Fruit fly (Drosophila melanogaster): ENCODE measurements around the gene CG15282.
A peak's percentile ranks its signal among the peaks of the same experiment; 100 is the strongest.

CG15282 gene

DNA sequence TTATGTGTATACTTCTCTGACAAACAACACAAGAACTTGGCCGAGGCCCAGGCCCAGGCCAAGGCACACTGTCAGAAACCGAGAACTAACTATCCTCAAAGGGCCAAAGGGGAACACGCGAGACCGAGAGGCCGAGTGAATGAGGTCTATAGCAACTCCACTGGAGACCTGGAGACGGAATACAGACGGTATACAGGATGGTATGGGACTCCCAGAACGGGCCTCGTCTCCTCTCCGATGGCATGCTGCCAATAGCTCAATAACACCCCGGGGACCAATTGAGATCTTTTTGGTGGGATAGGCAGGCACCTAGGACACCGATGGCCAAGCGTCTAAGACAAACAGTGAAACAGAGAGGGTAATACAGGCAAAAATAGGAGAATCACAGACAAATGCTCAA lies 28.7 kb upstream of the CG15282 start:
- no peak for TF ChIP-seq pan (optimal IDR thresholded peaks at IDR 0.05)
- no peak for TF ChIP-seq psq (optimal IDR thresholded peaks at IDR 0.05)
- no peak for TF ChIP-seq CG8478 (optimal IDR thresholded peaks at IDR 0.05)
- no peak for TF ChIP-seq usp (GFP tag; optimal IDR thresholded peaks at IDR 0.05)
- TF ChIP-seq Dll (optimal IDR thresholded peaks at IDR 0.05), result no peak
- no peak for TF ChIP-seq EcR (GFP tag; optimal IDR thresholded peaks at IDR 0.05)

dm6 chr2L:14684966-14685365 lies 27.3 kb upstream of the CG15282 start:
- TF ChIP-seq CG8478 (optimal IDR thresholded peaks at IDR 0.05) (no peak), EcR (GFP tag; optimal IDR thresholded peaks at IDR 0.05) (peak in 1 of 2 experiments; percentile 80)

DNA sequence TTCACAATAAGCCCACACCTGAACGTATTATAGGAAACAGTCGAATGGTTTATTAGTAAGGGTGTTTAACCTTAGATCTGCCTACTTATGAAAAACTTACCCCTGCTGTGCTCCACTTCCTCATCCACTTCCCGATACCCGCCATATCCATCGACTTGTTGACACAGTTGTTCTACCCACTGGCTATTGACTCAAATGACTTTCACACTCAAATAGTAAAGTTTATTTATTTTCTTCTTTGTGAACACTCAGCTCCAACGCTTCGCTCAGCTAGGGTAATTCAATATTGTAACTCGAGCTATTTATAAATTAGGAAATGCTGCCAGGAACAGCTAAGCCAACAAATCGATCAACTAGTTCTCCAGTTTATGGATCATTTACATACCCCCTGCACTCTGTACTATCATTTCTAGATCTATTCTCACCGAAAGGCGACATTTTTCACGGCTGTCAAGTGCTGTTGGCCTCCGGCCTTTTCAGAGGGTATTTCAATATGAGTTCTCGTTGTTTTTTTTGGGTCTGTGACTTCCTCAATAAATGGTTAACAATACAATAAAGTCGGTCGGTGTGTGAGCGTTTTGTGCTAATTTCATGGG lies 26.5 kb upstream of the CG15282 start:
- TF ChIP-seq usp (GFP tag; optimal IDR thresholded peaks at IDR 0.05), result no peak
- no peak for TF ChIP-seq EcR (GFP tag; optimal IDR thresholded peaks at IDR 0.05)
- TF ChIP-seq CG8478 (optimal IDR thresholded peaks at IDR 0.05), result no peak
- no peak for TF ChIP-seq pan (optimal IDR thresholded peaks at IDR 0.05)
- TF ChIP-seq Dll (optimal IDR thresholded peaks at IDR 0.05), result no peak

DNA sequence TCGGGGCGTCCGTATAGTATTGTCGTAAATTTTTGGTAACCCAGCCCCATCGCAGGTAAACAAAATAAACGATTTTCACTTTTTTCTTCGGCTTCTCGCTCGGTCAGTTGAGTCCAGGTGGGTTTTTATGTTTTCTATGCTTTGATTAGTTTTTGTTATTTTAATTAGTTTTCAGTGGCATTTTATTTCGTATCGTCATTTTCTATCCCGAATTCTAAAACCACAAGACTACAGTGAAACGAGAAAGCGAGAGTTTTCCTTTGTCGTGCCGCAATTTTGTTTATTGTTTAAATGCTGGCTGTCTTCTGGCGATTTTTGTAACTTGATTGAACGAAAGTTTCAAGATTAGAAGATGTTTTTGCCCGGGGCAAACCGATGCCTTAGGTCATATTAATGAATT lies 24.9 kb upstream of the CG15282 start:
- no peak for TF ChIP-seq Dll (optimal IDR thresholded peaks at IDR 0.05)
- TF ChIP-seq CG8478 (optimal IDR thresholded peaks at IDR 0.05), result no peak
- TF ChIP-seq pan (optimal IDR thresholded peaks at IDR 0.05), result no peak
- no peak for TF ChIP-seq EcR (GFP tag; optimal IDR thresholded peaks at IDR 0.05)
- no peak for TF ChIP-seq usp (GFP tag; optimal IDR thresholded peaks at IDR 0.05)
- TF ChIP-seq psq (optimal IDR thresholded peaks at IDR 0.05), result no peak

- no peak for TF ChIP-seq psq (optimal IDR thresholded peaks at IDR 0.05)
- TF ChIP-seq usp (GFP tag; optimal IDR thresholded peaks at IDR 0.05), result no peak
- no peak for TF ChIP-seq EcR (GFP tag; optimal IDR thresholded peaks at IDR 0.05)
- no peak for TF ChIP-seq pan (optimal IDR thresholded peaks at IDR 0.05)
- no peak for TF ChIP-seq Dll (optimal IDR thresholded peaks at IDR 0.05)
- TF ChIP-seq CG8478 (optimal IDR thresholded peaks at IDR 0.05), result no peak
These were observed 23.9 kb upstream of the CG15282 start for dm6 chr2L:14688274-14688840.

DNA sequence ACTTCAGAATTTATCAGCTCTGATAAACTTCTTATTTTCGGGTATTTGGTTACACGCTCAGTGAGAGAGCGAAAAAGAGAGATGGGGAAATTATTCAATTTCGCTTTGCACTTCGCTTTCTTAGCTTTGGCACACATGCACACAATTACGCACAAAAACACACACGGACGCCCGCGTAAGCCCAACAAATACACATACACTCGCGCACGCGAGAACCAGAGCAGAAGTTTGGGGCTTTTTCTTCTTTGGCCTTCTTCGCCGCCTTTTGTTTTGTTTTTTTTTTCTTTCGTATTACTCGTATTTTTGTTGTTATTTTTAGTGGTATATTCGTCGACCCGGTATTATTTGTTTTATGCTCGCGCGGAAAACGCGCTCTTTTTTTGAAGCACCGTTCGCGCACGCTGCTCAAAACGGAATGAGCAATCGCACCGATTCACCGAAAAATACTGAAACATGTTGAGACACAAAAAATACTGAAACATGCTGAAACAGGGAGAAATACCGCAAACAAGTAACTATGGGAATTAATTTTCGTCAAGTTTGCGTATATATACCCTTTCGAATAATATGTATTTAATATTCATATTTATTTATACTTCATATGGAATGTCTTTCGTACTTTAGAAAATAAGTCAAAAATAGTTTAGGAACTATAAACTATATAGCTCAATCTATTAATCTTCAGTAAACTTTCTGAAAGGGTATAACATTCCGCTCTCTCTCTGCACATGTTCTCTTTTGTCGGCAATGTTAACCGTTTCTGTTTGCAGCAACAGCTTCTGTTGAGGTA lies 23.2 kb upstream of the CG15282 start, which contains the start of gene osp:
Gene osp, minus strand, starts transcription at position 419 of the 790 bp plus-strand sequence.
- no peak for TF ChIP-seq psq (optimal IDR thresholded peaks at IDR 0.05)
- TF ChIP-seq pan (optimal IDR thresholded peaks at IDR 0.05), result no peak
- no peak for TF ChIP-seq usp (GFP tag; optimal IDR thresholded peaks at IDR 0.05)
- TF ChIP-seq CG8478 (optimal IDR thresholded peaks at IDR 0.05), result no peak
- TF ChIP-seq EcR (GFP tag; optimal IDR thresholded peaks at IDR 0.05), result no peak
- TF ChIP-seq Dll (optimal IDR thresholded peaks at IDR 0.05), result no peak

- no peak for TF ChIP-seq EcR (GFP tag; optimal IDR thresholded peaks at IDR 0.05)
- no peak for TF ChIP-seq usp (GFP tag; optimal IDR thresholded peaks at IDR 0.05)
- no peak for TF ChIP-seq Dll (optimal IDR thresholded peaks at IDR 0.05)
- TF ChIP-seq psq (optimal IDR thresholded peaks at IDR 0.05), result no peak
- no peak for TF ChIP-seq CG8478 (optimal IDR thresholded peaks at IDR 0.05)
- no peak for TF ChIP-seq pan (optimal IDR thresholded peaks at IDR 0.05)
These were observed 22.0 kb upstream of the CG15282 start for dm6 chr2L:14690285-14690684.

DNA sequence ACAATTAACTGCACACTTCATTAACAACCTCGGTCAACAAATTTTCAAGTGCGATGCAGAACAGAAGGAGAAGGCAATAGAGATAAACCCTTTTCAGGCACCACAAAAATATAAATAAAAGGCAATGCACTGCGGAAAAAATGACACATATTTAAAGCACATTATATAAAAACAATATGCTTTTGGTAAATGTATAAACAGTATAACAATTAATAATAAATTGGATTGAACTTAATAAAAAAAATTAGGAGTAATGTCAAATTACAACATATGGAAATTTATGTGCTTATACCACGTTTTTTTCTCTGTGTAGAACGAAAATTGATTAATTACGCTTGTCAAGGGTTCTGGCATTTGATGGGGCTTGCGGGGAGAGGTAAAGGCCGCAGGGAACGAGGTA lies 21.5 kb upstream of the CG15282 start:
- TF ChIP-seq CG8478 (optimal IDR thresholded peaks at IDR 0.05) (no peak), pan (optimal IDR thresholded peaks at IDR 0.05) (no peak), usp (GFP tag; optimal IDR thresholded peaks at IDR 0.05) (no peak), Dll (optimal IDR thresholded peaks at IDR 0.05) (no peak), EcR (GFP tag; optimal IDR thresholded peaks at IDR 0.05) (no peak), psq (optimal IDR thresholded peaks at IDR 0.05) (no peak)

DNA sequence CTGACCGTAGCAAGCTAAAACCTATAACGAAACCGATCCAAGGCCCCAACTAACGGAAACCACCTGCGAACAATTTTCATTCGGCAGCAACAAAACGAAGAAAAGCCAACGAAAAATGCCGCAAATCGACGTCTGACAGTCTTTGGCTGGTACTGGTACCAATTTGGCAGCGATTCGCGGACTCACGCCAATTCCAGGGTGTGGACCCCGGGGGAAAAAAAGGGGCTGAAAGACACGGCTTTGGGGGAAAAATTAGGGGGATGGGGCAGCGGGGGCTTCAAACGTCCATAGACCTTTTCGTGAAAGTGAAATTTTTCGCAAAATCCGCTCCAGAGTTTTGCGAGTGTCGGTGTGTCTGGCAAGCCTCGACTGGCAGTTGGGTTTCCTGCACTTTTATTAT lies 18.7 kb upstream of the CG15282 start:
- no peak for TF ChIP-seq EcR (GFP tag; optimal IDR thresholded peaks at IDR 0.05)
- TF ChIP-seq Dll (optimal IDR thresholded peaks at IDR 0.05), result no peak
- no peak for TF ChIP-seq usp (GFP tag; optimal IDR thresholded peaks at IDR 0.05)
- TF ChIP-seq psq (optimal IDR thresholded peaks at IDR 0.05), result no peak
- no peak for TF ChIP-seq CG8478 (optimal IDR thresholded peaks at IDR 0.05)
- TF ChIP-seq pan (optimal IDR thresholded peaks at IDR 0.05), result no peak

DNA sequence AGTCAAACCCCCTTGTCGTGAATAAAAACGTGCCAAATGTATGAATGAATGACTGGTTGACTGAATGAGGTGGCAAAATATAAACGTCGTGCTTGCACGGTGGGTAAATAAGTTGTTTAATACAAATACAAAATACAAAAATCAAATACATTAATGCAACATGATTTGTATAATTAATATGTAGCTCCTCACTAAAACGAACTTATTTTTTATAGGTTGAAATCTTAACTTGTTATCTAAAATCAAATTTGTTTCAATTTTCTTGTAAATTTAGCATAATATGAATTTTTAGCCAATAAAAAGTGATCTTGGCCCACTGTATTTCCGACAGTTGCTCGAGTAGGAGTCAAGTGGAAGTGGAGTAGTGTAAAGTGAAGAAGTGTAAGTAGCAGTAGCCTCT lies 14.3 kb upstream of the CG15282 start:
- no peak for TF ChIP-seq Dll (optimal IDR thresholded peaks at IDR 0.05)
- TF ChIP-seq CG8478 (optimal IDR thresholded peaks at IDR 0.05), result no peak
- TF ChIP-seq psq (optimal IDR thresholded peaks at IDR 0.05), result no peak
- no peak for TF ChIP-seq usp (GFP tag; optimal IDR thresholded peaks at IDR 0.05)
- TF ChIP-seq EcR (GFP tag; optimal IDR thresholded peaks at IDR 0.05), result no peak
- TF ChIP-seq pan (optimal IDR thresholded peaks at IDR 0.05), result no peak

dm6 chr2L:14698980-14699379 lies 13.3 kb upstream of the CG15282 start:
- TF ChIP-seq EcR (GFP tag; optimal IDR thresholded peaks at IDR 0.05) (no peak), usp (GFP tag; optimal IDR thresholded peaks at IDR 0.05) (no peak), psq (optimal IDR thresholded peaks at IDR 0.05) (no peak), CG8478 (optimal IDR thresholded peaks at IDR 0.05) (no peak), Dll (optimal IDR thresholded peaks at IDR 0.05) (no peak), pan (optimal IDR thresholded peaks at IDR 0.05) (no peak)

DNA sequence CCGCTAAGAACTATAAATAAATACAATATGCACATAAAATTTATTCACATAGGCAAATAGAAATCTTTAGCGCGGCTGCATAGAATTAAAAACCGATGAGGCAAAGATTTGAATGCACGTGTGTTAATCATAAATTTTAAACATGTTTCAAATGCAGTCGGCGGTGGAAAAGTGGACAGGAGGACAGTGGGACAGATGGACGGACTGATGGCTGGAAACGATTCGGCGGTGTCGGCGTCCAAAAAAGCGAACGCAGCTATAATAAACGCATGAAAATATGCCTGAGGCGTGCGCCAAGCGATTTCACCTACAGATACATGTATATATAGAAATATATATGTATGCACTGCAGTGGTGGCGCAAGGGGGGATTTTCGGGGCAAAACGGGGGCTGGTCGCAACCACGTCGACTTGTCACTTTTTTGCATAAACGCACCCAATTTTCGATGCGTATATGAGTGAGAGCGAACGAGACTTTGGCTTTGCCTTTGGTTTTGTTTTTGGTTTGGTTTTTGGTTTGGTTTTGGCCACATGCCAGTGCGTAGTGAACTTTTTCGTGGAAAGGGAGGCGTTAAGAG lies 12.7 kb upstream of the CG15282 start:
- no peak for TF ChIP-seq pan (optimal IDR thresholded peaks at IDR 0.05)
- TF ChIP-seq EcR (GFP tag; optimal IDR thresholded peaks at IDR 0.05), result no peak
- no peak for TF ChIP-seq CG8478 (optimal IDR thresholded peaks at IDR 0.05)
- no peak for TF ChIP-seq Dll (optimal IDR thresholded peaks at IDR 0.05)
- no peak for TF ChIP-seq usp (GFP tag; optimal IDR thresholded peaks at IDR 0.05)
- no peak for TF ChIP-seq psq (optimal IDR thresholded peaks at IDR 0.05)

Data from whole organism.